Worm (Caenorhabditis elegans) whole organism, mixed stage, embryonic: ENCODE measurements around the gene bpl-1.
A peak's percentile ranks its signal among the peaks of the same experiment; 100 is the strongest.

Source experiments
- blmp-1 ChIP-seq: fragments of 150-350 bp; optimal IDR thresholded peaks from 2 replicates; lab custom pipeline; 2014; ENCODE audit warnings: missing biosample characterization, missing genetic modification characterization
- ceh-39 ChIP-seq: fragments of 150-350 bp; optimal IDR thresholded peaks from 2 replicates; lab custom pipeline; 2014; ENCODE audit warnings: missing biosample characterization, missing genetic modification characterization
- ceh-43 ChIP-seq: fragments of 200-800 bp; sonication (Bioruptor generic); optimal IDR thresholded peaks from 2 replicates; lab custom pipeline; 2018; ENCODE audit warnings: mild to moderate bottlenecking, missing genetic modification characterization, moderate library complexity, missing compliant biosample characterization
- ceh-83 ChIP-seq: fragments of 200-800 bp; sonication (Bioruptor generic); optimal IDR thresholded peaks from 2 replicates; lab custom pipeline; 2018; ENCODE audit warnings: mild to moderate bottlenecking, missing genetic modification characterization, missing compliant biosample characterization
- cnd-1 ChIP-seq: fragments of 200-800 bp; sonication (Bioruptor generic); optimal IDR thresholded peaks from 2 replicates; lab custom pipeline; 2018; ENCODE audit warnings: mild to moderate bottlenecking, missing genetic modification characterization, missing compliant biosample characterization
- elt-1 ChIP-seq: sonication (generic microtip); optimal IDR thresholded peaks from 2 replicates; lab custom pipeline; 2017; ENCODE audit warnings: missing genetic modification characterization, mild to moderate bottlenecking, missing compliant biosample characterization, antibody characterized with exemption, moderate library complexity, borderline replicate concordance; ENCODE audit not compliant: insufficient read depth
- elt-3 ChIP-seq: fragments of 150-350 bp; optimal IDR thresholded peaks from 2 replicates; lab custom pipeline; 2014; ENCODE audit warnings: missing biosample characterization, missing genetic modification characterization
- flh-1 ChIP-seq: fragments of 200-800 bp; sonication (Bioruptor generic); optimal IDR thresholded peaks from 2 replicates; lab custom pipeline; 2018; ENCODE audit warnings: mild to moderate bottlenecking, missing genetic modification characterization, moderate library complexity, missing compliant biosample characterization
- ham-2 ChIP-seq: fragments of 200-800 bp; sonication (Bioruptor generic); optimal IDR thresholded peaks from 2 replicates; lab custom pipeline; 2018; ENCODE audit warnings: mild to moderate bottlenecking, missing genetic modification characterization, missing compliant biosample characterization
- hlh-1 ChIP-seq: fragments of 150-350 bp; optimal IDR thresholded peaks from 2 replicates; lab custom pipeline; 2014; ENCODE audit warnings: missing biosample characterization, missing genetic modification reagents, missing genetic modification characterization
- lin-13 ChIP-seq: fragments of 150-350 bp; optimal IDR thresholded peaks from 2 replicates; lab custom pipeline; 2014; ENCODE audit warnings: missing biosample characterization, missing genetic modification characterization
- lin-32 ChIP-seq: fragments of 200-800 bp; sonication (Bioruptor generic); optimal IDR thresholded peaks from 2 replicates; lab custom pipeline; 2018; ENCODE audit warnings: mild to moderate bottlenecking, missing genetic modification characterization, missing compliant biosample characterization
- lsy-2 ChIP-seq: fragments of 150-350 bp; optimal IDR thresholded peaks from 2 replicates; lab custom pipeline; 2014; ENCODE audit warnings: missing biosample characterization, missing genetic modification characterization
- mab-5 ChIP-seq: fragments of 150-350 bp; optimal IDR thresholded peaks from 2 replicates; lab custom pipeline; 2014; ENCODE audit warnings: missing biosample characterization, missing genetic modification characterization
- mep-1 ChIP-seq: fragments of 150-350 bp; optimal IDR thresholded peaks from 2 replicates; lab custom pipeline; 2017; ENCODE audit warnings: missing biosample characterization, missing genetic modification reagents, missing genetic modification characterization, inconsistent platforms
- mls-2 ChIP-seq: sonication (generic microtip); optimal IDR thresholded peaks from 2 replicates; lab custom pipeline; 2016; ENCODE audit warnings: mild to moderate bottlenecking, missing genetic modification characterization, moderate library complexity, missing compliant biosample characterization
- nhr-12 ChIP-seq: fragments of 150-350 bp; optimal IDR thresholded peaks from 2 replicates; lab custom pipeline; 2014; ENCODE audit warnings: missing biosample characterization, missing genetic modification characterization
- nhr-2 ChIP-seq: fragments of 150-350 bp; optimal IDR thresholded peaks from 2 replicates; lab custom pipeline; 2014; ENCODE audit warnings: missing biosample characterization, missing genetic modification characterization
- nhr-237 ChIP-seq: fragments of 150-350 bp; optimal IDR thresholded peaks from 2 replicates; lab custom pipeline; 2014; ENCODE audit warnings: missing biosample characterization, missing genetic modification characterization
- nhr-28 ChIP-seq: fragments of 150-350 bp; optimal IDR thresholded peaks from 2 replicates; lab custom pipeline; 2014; ENCODE audit warnings: missing biosample characterization, missing genetic modification characterization
- nhr-76 ChIP-seq: sonication (generic microtip); optimal IDR thresholded peaks from 2 replicates; lab custom pipeline; 2017; ENCODE audit warnings: missing biosample characterization, missing genetic modification characterization
- pha-4 ChIP-seq: fragments of 150-350 bp; optimal IDR thresholded peaks from 2 replicates; lab custom pipeline; 2018; ENCODE audit warnings: missing biosample characterization, missing genetic modification reagents, missing genetic modification characterization
- sem-2 ChIP-seq: fragments of 200-800 bp; sonication (Bioruptor generic); optimal IDR thresholded peaks from 2 replicates; lab custom pipeline; 2018; ENCODE audit warnings: mild to moderate bottlenecking, missing genetic modification characterization, missing compliant biosample characterization
- sptf-1 ChIP-seq: sonication (generic microtip); optimal IDR thresholded peaks from 2 replicates; lab custom pipeline; 2017; ENCODE audit warnings: mild to moderate bottlenecking, missing genetic modification characterization, moderate library complexity, missing compliant biosample characterization
- tbx-8 ChIP-seq: fragments of 200-800 bp; sonication (Bioruptor generic); optimal IDR thresholded peaks from 2 replicates; lab custom pipeline; 2018; ENCODE audit warnings: mild to moderate bottlenecking, missing genetic modification characterization, moderate library complexity, missing compliant biosample characterization
- unc-120 ChIP-seq: sonication (generic microtip); optimal IDR thresholded peaks from 2 replicates; lab custom pipeline; 2017; ENCODE audit warnings: missing genetic modification characterization, missing compliant biosample characterization; ENCODE audit not compliant: poor library complexity, severe bottlenecking
- unc-62 ChIP-seq: fragments of 150-350 bp; optimal IDR thresholded peaks from 2 replicates; lab custom pipeline; 2014; ENCODE audit warnings: missing biosample characterization, missing genetic modification reagents, missing genetic modification characterization
- zip-8 ChIP-seq: fragments of 150-350 bp; optimal IDR thresholded peaks from 2 replicates; lab custom pipeline; 2014; ENCODE audit warnings: missing biosample characterization, missing genetic modification characterization
- ztf-11 ChIP-seq: fragments of 150-350 bp; optimal IDR thresholded peaks from 2 replicates; lab custom pipeline; 2014; ENCODE audit warnings: missing biosample characterization, missing genetic modification characterization

Gene bpl-1

ce11 chrII:6283074-6283473 is 9.1 kb downstream of the bpl-1 start, which contains the start of gene F13H8.1:
Gene F13H8.1, plus strand, starts transcription at chrII:6283384.
- no peak for TF ChIP-seq zip-8

ce11 chrII:6286865-6287264 is 12.8 kb downstream of the bpl-1 start, which contains the start of gene F13H8.6:
Gene F13H8.6, minus strand, starts transcription at chrII:6286965.
- TF ChIP-seq nhr-12 (tag; lab: Kevin White, UChicago): no peak
- no peak for TF ChIP-seq nhr-237
- no peak for TF ChIP-seq nhr-76 (tag; lab: Kevin White, UChicago)
- no peak for TF ChIP-seq blmp-1
- TF ChIP-seq lsy-2 (tag; lab: Kevin White, UChicago): no peak
- no peak for TF ChIP-seq unc-120 (tag; lab: Kevin White, UChicago)
- no peak for TF ChIP-seq lin-13
- TF ChIP-seq cnd-1 (tag; lab: Kevin White, UChicago): no peak
- TF ChIP-seq nhr-28 (tag; lab: Kevin White, UChicago): no peak
- TF ChIP-seq elt-3 (tag; lab: Kevin White, UChicago): no peak
- no peak for TF ChIP-seq nhr-2 (tag; lab: Kevin White, UChicago)
- TF ChIP-seq, all 35 proteins: peak for 0

- TF ChIP-seq hlh-1 (tag; lab: Kevin White, UChicago) (no peak), lin-13 (no peak), blmp-1 (no peak), tbx-8 (GFP tag; lab: Kevin White, UChicago) (no peak), mep-1 (tag; lab: Kevin White, UChicago) (no peak), lsy-2 (tag; lab: Kevin White, UChicago) (no peak), ztf-11 (tag; lab: Kevin White, UChicago) (no peak), unc-62 (GFP tag; lab: Kevin White, UChicago) (no peak), ceh-43 (GFP tag; lab: Kevin White, UChicago) (no peak), mls-2 (tag; lab: Kevin White, UChicago) (no peak), mab-5 (tag; lab: Kevin White, UChicago) (no peak), pha-4 (tag; lab: Kevin White, UChicago) (no peak), elt-1 (tag; lab: Kevin White, UChicago) (no peak), nhr-28 (tag; lab: Kevin White, UChicago) (no peak), unc-120 (tag; lab: Kevin White, UChicago) (no peak), ceh-39 (tag; lab: Kevin White, UChicago) (no peak), flh-1 (GFP tag; lab: Kevin White, UChicago) (no peak), nhr-12 (tag; lab: Kevin White, UChicago) (no peak)
Observed at ce11 chrII:6288104-6288503, 14.1 kb downstream of the bpl-1 start.

- no peak for TF ChIP-seq mls-2 (tag; lab: Kevin White, UChicago)
- peak; percentile 100 for TF ChIP-seq hlh-1 (tag; lab: Kevin White, UChicago)
- TF ChIP-seq unc-62 (GFP tag; lab: Kevin White, UChicago): peak; percentile 90
- TF ChIP-seq, all 35 proteins: peak for 2
Observed at ce11 chrII:6290047-6290582, 16.1 kb downstream of the bpl-1 start, which contains the start of gene upb-1. Gene upb-1, minus strand, starts transcription at chrII:6290097.

ce11 chrII:6292527-6292926 is 18.5 kb downstream of the bpl-1 start, which contains the start of gene nyn-3:
Gene nyn-3, minus strand, starts transcription at chrII:6292627.
- TF ChIP-seq ceh-83 (GFP tag; lab: Kevin White, UChicago) (no peak), sptf-1 (no peak), cnd-1 (tag; lab: Kevin White, UChicago) (no peak), nhr-237 (no peak), unc-120 (tag; lab: Kevin White, UChicago) (no peak), pha-4 (tag; lab: Kevin White, UChicago) (no peak), lin-32 (GFP tag; lab: Kevin White, UChicago) (no peak), tbx-8 (GFP tag; lab: Kevin White, UChicago) (no peak), ceh-39 (tag; lab: Kevin White, UChicago) (no peak), sem-2 (no peak), elt-1 (tag; lab: Kevin White, UChicago) (no peak), nhr-2 (tag; lab: Kevin White, UChicago) (no peak)

- TF ChIP-seq sptf-1: no peak
- no peak for TF ChIP-seq blmp-1
- TF ChIP-seq cnd-1 (tag; lab: Kevin White, UChicago): no peak
- TF ChIP-seq nhr-28 (tag; lab: Kevin White, UChicago): no peak
- no peak for TF ChIP-seq lin-13
- TF ChIP-seq lin-32 (GFP tag; lab: Kevin White, UChicago): no peak
- no peak for TF ChIP-seq ham-2 (GFP tag; lab: Kevin White, UChicago)
- no peak for TF ChIP-seq pha-4 (tag; lab: Kevin White, UChicago)
- TF ChIP-seq hlh-1 (tag; lab: Kevin White, UChicago): no peak
- TF ChIP-seq mab-5 (tag; lab: Kevin White, UChicago): no peak
- no peak for TF ChIP-seq unc-62 (GFP tag; lab: Kevin White, UChicago)
Observed at ce11 chrII:6294261-6294660, 20.2 kb downstream of the bpl-1 start, which contains the start of gene mps-1. Gene mps-1, minus strand, starts transcription at chrII:6294361.
